Worm (Caenorhabditis elegans) whole organism, dauer: ENCODE results near the gene C10F3.7.

Source experiments
- unc-62 ChIP-seq: sonication (generic microtip); optimal IDR thresholded peaks from 2 replicates; lab custom pipeline; 2017; ENCODE audit warnings: missing biosample characterization, missing genetic modification reagents, missing genetic modification characterization

The C10F3.7 gene

ce11 chrV:5991490-5992069 is 4.9 kb upstream of the C10F3.7 start:
- no peak for TF ChIP-seq unc-62

- TF ChIP-seq unc-62: no peak
Measured at ce11 chrV:5990383-5990782, 3.7 kb upstream of the C10F3.7 start, which contains the start of gene fut-8. TSS of gene fut-8 (minus strand) at chrV:5990483.

- no peak for TF ChIP-seq unc-62
Measured at ce11 chrV:5984244-5984643, 2.4 kb downstream of the C10F3.7 start.

- TF ChIP-seq unc-62: no peak
Measured at ce11 chrV:5983380-5983779, 3.3 kb downstream of the C10F3.7 start, which contains the start of gene dhs-16. TSS of gene dhs-16 (plus strand) at chrV:5983745.

ce11 chrV:5982722-5983121 is 3.9 kb downstream of the C10F3.7 start:
- no peak for TF ChIP-seq unc-62

- no peak for TF ChIP-seq unc-62
Measured at ce11 chrV:5975724-5976123, 10.9 kb downstream of the C10F3.7 start, which contains the start of gene acy-2. TSS of gene acy-2 (plus strand) at chrV:5976024.

- no peak for TF ChIP-seq unc-62
Measured at ce11 chrV:5973713-5974112, 12.9 kb downstream of the C10F3.7 start.

ce11 chrV:5972582-5972981 is 14.1 kb downstream of the C10F3.7 start:
- TF ChIP-seq unc-62: no peak

DNA sequence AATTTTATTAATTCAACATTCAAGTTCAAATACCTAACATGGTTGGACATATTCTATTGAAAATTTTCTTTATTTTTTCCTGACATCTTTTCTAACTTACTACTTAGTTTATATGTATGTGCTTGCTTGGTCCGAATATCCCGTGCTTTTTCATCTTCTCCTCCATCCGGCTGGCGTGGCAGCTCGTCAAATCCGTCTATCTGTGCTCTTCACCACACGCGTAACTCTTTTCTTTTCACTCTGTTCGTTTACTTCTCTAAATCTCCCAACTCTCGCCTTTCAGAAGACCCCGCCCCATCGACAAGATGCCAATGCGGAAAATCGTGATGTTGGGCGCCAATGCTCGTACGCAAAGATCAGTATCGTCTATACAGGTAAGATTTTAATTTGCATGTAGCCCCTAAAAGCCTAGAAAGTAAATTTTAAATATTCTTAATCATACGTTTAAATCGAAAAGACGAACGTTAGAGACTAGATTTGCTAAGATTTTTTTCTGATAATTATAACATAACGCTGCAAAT is 21.9 kb downstream of the C10F3.7 start:
- TF ChIP-seq unc-62: no peak

ce11 chrV:5963696-5964095 is 23.0 kb downstream of the C10F3.7 start, which contains the start of gene pcm-1:
TSS of gene pcm-1 (minus strand) at chrV:5963882.
- no peak for TF ChIP-seq unc-62

DNA sequence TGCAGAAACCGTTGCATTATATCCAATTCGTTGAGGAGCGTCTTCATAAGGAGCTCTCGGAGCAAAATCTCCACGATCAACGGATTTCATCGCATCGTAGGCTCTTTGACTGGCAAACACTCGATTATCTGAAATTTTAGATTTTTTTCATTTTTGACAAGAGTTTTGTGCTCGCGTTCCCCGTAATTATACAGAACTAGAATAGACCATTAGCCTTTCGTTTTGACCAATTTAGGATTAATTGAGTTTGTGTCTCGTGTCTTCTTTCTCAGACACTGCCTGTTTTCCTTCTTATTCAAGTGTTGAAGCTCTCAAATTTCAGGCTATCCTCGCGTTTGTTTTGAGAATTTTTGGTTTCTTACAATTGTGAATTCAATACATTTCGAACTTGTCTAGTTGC is 23.6 kb downstream of the C10F3.7 start:
- no peak for TF ChIP-seq unc-62

DNA sequence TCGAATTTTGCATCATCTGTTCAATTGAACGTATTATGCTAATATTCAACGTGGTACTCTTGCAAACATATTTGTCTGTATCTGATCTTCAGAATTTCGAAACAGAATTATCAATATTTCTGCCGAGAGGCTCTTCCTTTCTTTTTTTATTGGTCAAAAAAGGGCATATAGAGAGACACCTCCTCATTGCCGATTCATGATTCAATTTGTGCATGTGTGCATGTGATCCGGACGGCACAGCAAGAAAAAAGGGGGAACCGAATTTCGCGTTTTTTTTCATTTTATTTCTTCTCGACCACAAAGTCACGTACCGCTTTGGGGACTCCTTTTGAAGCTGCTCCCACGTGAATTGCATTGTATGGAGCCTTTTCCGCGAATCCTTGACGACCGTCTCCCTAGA is 25.1 kb downstream of the C10F3.7 start, which contains the start of gene mcp-1:
mcp-1 (plus strand) TSS at position 292 of the 400 bp plus-strand sequence.
- TF ChIP-seq unc-62: no peak

DNA sequence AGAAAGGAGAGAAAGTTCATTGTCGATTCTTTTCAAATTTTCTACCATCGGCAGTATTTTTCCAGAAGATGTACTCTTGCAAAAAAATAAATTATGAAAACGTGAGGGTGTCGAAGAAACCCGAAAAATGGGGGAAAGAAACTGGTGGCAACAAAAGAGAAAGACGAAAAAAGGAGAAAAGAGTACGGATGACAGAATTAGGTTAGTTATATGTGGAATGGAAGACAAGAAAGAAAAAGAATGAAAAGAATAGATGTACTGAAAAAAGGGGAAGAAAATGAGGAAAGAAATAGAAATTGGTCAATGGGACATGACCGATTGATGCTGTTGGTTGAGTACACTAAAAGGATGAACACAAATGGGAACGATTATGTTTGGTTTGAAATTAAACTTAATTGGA is 31.0 kb downstream of the C10F3.7 start:
- TF ChIP-seq unc-62: no peak

DNA sequence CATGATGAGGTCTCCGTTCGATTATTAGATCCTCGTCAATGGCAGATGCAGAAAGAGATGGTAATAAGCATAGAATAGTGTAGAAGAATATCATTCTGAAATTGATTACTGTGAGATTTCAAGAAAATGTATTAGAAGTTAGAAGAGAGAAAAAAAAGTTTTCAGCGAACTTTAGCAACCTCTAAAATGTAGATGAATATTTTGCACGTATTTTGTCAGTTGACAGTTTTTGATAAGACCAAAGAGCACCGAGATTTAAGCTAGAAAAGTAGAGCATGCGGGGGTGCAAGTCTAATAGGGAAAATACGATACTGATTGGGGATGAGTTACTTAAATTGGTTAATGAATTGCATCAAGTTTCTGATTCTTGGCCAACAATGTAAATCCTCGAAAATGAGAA is 31.9 kb downstream of the C10F3.7 start, which contains the start of gene M03F8.6:
M03F8.6 (minus strand) TSS at position 101 of the 400 bp plus-strand sequence.
- no peak for TF ChIP-seq unc-62

DNA sequence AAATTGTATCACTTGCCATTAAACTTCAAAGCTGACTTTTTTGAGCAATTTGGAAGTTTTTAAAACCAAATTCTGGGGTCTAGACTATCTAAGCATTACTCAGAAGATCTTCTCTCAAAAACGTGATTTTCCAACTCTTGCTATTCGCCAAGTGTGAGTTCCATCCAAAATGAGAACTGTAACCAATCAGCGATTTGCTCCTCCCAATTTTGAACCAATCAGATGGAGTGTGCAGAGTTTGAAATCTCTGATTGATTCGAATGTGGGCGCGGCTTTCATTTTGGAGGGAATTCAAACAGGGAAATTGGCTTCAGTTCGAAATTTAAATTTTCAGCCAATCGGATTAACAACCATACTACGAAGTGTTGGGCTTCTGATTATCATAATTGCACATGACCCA is 33.6 kb downstream of the C10F3.7 start:
- no peak for TF ChIP-seq unc-62

- TF ChIP-seq unc-62: no peak
Measured at ce11 chrV:5951133-5951532, 35.5 kb downstream of the C10F3.7 start, which contains the start of gene M03F8.1. TSS of gene M03F8.1 (plus strand) at chrV:5951433.

- no peak for TF ChIP-seq unc-62
Measured at ce11 chrV:5949674-5950149, 36.9 kb downstream of the C10F3.7 start.

DNA sequence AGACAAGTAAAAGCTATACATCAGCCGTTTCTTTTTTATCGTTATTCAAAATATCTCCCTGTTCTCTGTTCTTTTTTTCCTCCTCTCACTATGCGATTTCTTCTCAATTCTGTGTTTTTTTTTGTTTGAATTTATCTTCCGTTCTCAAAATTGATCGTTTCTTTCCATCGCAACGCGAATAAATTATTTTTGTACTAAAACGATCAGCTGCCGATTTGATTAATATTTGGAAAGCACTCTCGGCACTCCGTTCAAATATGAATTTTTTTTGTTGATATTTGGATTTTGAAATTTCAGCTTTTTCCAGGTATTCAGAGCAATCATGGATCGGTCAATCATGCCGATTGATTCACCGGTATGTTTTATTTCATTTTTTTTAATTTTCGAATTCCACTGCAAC is 43.5 kb downstream of the C10F3.7 start, which contains the start of gene pst-1:
pst-1 (plus strand) TSS at position 301 of the 400 bp plus-strand sequence.
- TF ChIP-seq unc-62: no peak
